Worm (Caenorhabditis elegans): ENCODE measurements around the gene fbxa-94.

DNA sequence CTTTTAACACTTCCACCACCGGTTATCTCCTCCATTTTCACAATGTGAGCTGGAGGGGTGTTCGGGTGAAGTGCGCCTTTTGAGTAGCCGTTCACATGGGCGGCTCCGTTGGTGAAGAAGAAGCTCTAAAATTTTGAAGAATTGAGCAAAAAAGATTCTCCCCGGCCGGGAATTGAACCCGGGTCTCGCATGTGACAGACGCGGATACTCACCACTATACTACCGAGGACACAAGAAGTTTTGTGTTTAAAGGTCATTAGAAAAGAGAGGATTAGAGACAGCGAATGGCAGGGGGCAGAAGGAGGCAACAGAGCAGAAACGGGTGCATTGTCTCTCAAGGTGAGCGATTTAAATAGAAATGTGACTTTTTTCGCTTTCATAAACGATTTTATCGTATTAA, 21.1 kb upstream of the fbxa-94 start:
- TF ChIP-seq W03F9.2 (tag; optimal IDR thresholded peaks at IDR 0.05) (no peak), him-1 (tag; optimal IDR thresholded peaks at IDR 0.05) (peak; percentile 37), dao-5 (tag; optimal IDR thresholded peaks at IDR 0.05) (no peak)
